Worm (Caenorhabditis elegans) whole organism, L1 larva: ENCODE data around the gene snb-2.

Source experiments
- C04F5.9 ChIP-seq: sonication (generic microtip); optimal IDR thresholded peaks from 2 replicates; lab custom pipeline; 2016; ENCODE audit warnings: missing genetic modification characterization, missing compliant biosample characterization
- C34B4.2 ChIP-seq: sonication (generic microtip); optimal IDR thresholded peaks from 2 replicates; lab custom pipeline; 2017; ENCODE audit warnings: mild to moderate bottlenecking, missing genetic modification characterization, missing compliant biosample characterization
- Y116A8C.19 ChIP-seq: sonication (generic microtip); optimal IDR thresholded peaks from 2 replicates; lab custom pipeline; 2016; ENCODE audit warnings: missing compliant biosample characterization, missing genetic modification characterization, borderline replicate concordance
- ama-1 ChIP-seq: fragments of 150-350 bp; optimal IDR thresholded peaks from 2 replicates; lab custom pipeline; 2014
- ceh-63 ChIP-seq: fragments of 200-800 bp; sonication (Bioruptor generic); optimal IDR thresholded peaks from 2 replicates; lab custom pipeline; 2018; ENCODE audit warnings: mild to moderate bottlenecking, missing genetic modification characterization, missing compliant biosample characterization
- ceh-88 ChIP-seq: fragments of 200-800 bp; sonication (Bioruptor generic); IDR thresholded peaks from 2 replicates; pipeline ENCODE4 v1.3.6; 2022; ENCODE audit warnings: missing genetic modification characterization, missing compliant biosample characterization
- ceh-90 ChIP-seq: sonication (generic microtip); optimal IDR thresholded peaks from 2 replicates; lab custom pipeline; 2016; ENCODE audit warnings: missing genetic modification characterization, missing compliant biosample characterization
- ces-1 ChIP-seq: fragments of 150-350 bp; optimal IDR thresholded peaks from 2 replicates; lab custom pipeline; 2014; ENCODE audit warnings: missing biosample characterization, missing genetic modification reagents, missing genetic modification characterization
- dpl-1 ChIP-seq, 3 experiments: fragments of 150-350 bp in 2 of 3; sonication (generic microtip) in 1 of 3; optimal IDR thresholded peaks; 2 replicates each; lab custom pipeline; 2014 to 2017; ENCODE audit warnings: missing biosample characterization in 3 of 3, missing genetic modification characterization in 3 of 3, missing genetic modification reagents in 3 of 3
- dsc-1 ChIP-seq: sonication (generic microtip); optimal IDR thresholded peaks from 2 replicates; lab custom pipeline; 2016; ENCODE audit warnings: mild to moderate bottlenecking, missing genetic modification characterization, missing compliant biosample characterization
- efl-1 ChIP-seq, 4 experiments: fragments of 150-350 bp; optimal IDR thresholded peaks in 3 of 4; peaks in 1 of 4; 1 replicate in 1 of 4; 2 replicates in 3 of 4; lab custom pipeline; 2014; ENCODE audit warnings: missing biosample characterization in 2 of 4, missing genetic modification characterization in 2 of 4, missing genetic modification reagents in 2 of 4
- fkh-10 ChIP-seq: sonication (generic microtip); optimal IDR thresholded peaks from 2 replicates; lab custom pipeline; 2017; ENCODE audit warnings: missing biosample characterization, missing genetic modification reagents, missing genetic modification characterization
- hpl-2 ChIP-seq: fragments of 150-350 bp; optimal IDR thresholded peaks from 2 replicates; lab custom pipeline; 2014; ENCODE audit warnings: missing biosample characterization, missing genetic modification reagents, missing genetic modification characterization
- lin-14 ChIP-seq: fragments of 200-800 bp; sonication (Bioruptor generic); optimal IDR thresholded peaks from 2 replicates; lab custom pipeline; 2018; ENCODE audit warnings: mild to moderate bottlenecking, missing genetic modification characterization, moderate library complexity, missing compliant biosample characterization
- lin-39 ChIP-seq: fragments of 150-350 bp; optimal IDR thresholded peaks from 2 replicates; lab custom pipeline; 2014; ENCODE audit warnings: missing biosample characterization, missing genetic modification reagents, missing genetic modification characterization
- lsy-2 ChIP-seq, 2 experiments: fragments of 150-350 bp; optimal IDR thresholded peaks; 2 replicates each; lab custom pipeline; 2014; ENCODE audit warnings: missing biosample characterization in 2 of 2, missing genetic modification characterization in 2 of 2
- mab-9 ChIP-seq: fragments of 200-800 bp; sonication (Bioruptor generic); IDR thresholded peaks from 2 replicates; pipeline ENCODE4 v1.3.6; 2022; ENCODE audit warnings: missing genetic modification reagents, missing genetic modification characterization, missing compliant biosample characterization
- mdl-1 ChIP-seq, 2 experiments: fragments of 150-350 bp; optimal IDR thresholded peaks; 2 replicates each; lab custom pipeline; 2014 to 2017; ENCODE audit warnings: missing biosample characterization in 2 of 2, missing genetic modification characterization in 2 of 2, inconsistent platforms in 1 of 2
- mef-2 ChIP-seq: fragments of 150-350 bp; optimal IDR thresholded peaks from 2 replicates; lab custom pipeline; 2014; ENCODE audit warnings: missing biosample characterization, missing genetic modification characterization
- mep-1 ChIP-seq: fragments of 150-350 bp; optimal IDR thresholded peaks from 2 replicates; lab custom pipeline; 2014; ENCODE audit warnings: missing biosample characterization, missing genetic modification characterization
- nhr-12 ChIP-seq: sonication (generic microtip); optimal IDR thresholded peaks from 2 replicates; lab custom pipeline; 2017; ENCODE audit warnings: missing biosample characterization, missing genetic modification characterization
- nhr-20 ChIP-seq: sonication (generic microtip); optimal IDR thresholded peaks from 2 replicates; lab custom pipeline; 2016; ENCODE audit warnings: mild to moderate bottlenecking, missing genetic modification characterization, missing compliant biosample characterization
- nhr-28 ChIP-seq: fragments of 150-350 bp; optimal IDR thresholded peaks from 2 replicates; lab custom pipeline; 2014; ENCODE audit warnings: missing biosample characterization, missing genetic modification characterization
- nhr-71 ChIP-seq: sonication (generic microtip); optimal IDR thresholded peaks from 2 replicates; lab custom pipeline; 2016; ENCODE audit warnings: mild to moderate bottlenecking, missing genetic modification characterization, moderate library complexity, missing compliant biosample characterization
- nhr-90 ChIP-seq: sonication (generic microtip); optimal IDR thresholded peaks from 2 replicates; lab custom pipeline; 2016; ENCODE audit warnings: mild to moderate bottlenecking, missing genetic modification characterization, missing compliant biosample characterization; ENCODE audit not compliant: poor library complexity
- pqm-1 ChIP-seq: sonication (generic microtip); optimal IDR thresholded peaks from 3 replicates; lab custom pipeline; 2017; ENCODE audit warnings: missing biosample characterization, missing genetic modification characterization
- rnt-1 ChIP-seq: sonication (generic microtip); optimal IDR thresholded peaks from 2 replicates; lab custom pipeline; 2016; ENCODE audit warnings: mild to moderate bottlenecking, missing genetic modification characterization, moderate library complexity, missing compliant biosample characterization
- snpc-4 ChIP-seq: fragments of 150-350 bp; optimal IDR thresholded peaks from 2 replicates; lab custom pipeline; 2014; ENCODE audit warnings: missing biosample characterization, missing genetic modification characterization
- sup-37 ChIP-seq: fragments of 200-800 bp; sonication (Bioruptor generic); optimal IDR thresholded peaks from 2 replicates; lab custom pipeline; 2018; ENCODE audit warnings: mild to moderate bottlenecking, missing genetic modification characterization, missing compliant biosample characterization
- swsn-7 ChIP-seq: sonication (generic microtip); optimal IDR thresholded peaks from 2 replicates; lab custom pipeline; 2016; ENCODE audit warnings: missing genetic modification characterization, missing compliant biosample characterization
- tlp-1 ChIP-seq: fragments of 150-350 bp; optimal IDR thresholded peaks from 2 replicates; lab custom pipeline; 2014; ENCODE audit warnings: missing biosample characterization, missing genetic modification characterization
- unc-130 ChIP-seq: fragments of 150-350 bp; optimal IDR thresholded peaks from 2 replicates; lab custom pipeline; 2017; ENCODE audit warnings: missing biosample characterization, missing genetic modification characterization, inconsistent platforms
- unc-30 ChIP-seq: sonication (generic microtip); optimal IDR thresholded peaks from 2 replicates; lab custom pipeline; 2017; ENCODE audit warnings: missing biosample characterization, missing genetic modification characterization
- vab-15 ChIP-seq: sonication (generic microtip); optimal IDR thresholded peaks from 2 replicates; lab custom pipeline; 2017; ENCODE audit warnings: missing genotype, mild to moderate bottlenecking, missing genetic modification characterization, missing compliant biosample characterization
- zip-4 ChIP-seq: fragments of 200-800 bp; sonication (Bioruptor generic); optimal IDR thresholded peaks from 2 replicates; lab custom pipeline; 2018; ENCODE audit warnings: mild to moderate bottlenecking, missing genetic modification characterization, moderate library complexity, missing compliant biosample characterization

Gene snb-2

ce11 chrV:12317894-12318553, 27.7 kb downstream of the snb-2 start, which contains the start of the genes R04F11.5 and R04F11.2 (continued):
- peak; percentile 76 for TF ChIP-seq nhr-20 (tag; lab: Kevin White, UChicago)
- peak; percentile 84 for TF ChIP-seq nhr-71
- TF ChIP-seq mdl-1 (tag; optimal IDR thresholded peaks at IDR 0.05; lab: Kevin White, UChicago): peak in 1 of 2 experiments; percentile 25
- peak; percentile 68 for TF ChIP-seq rnt-1 (tag; lab: Kevin White, UChicago)
- no peak for TF ChIP-seq nhr-28 (tag; lab: Kevin White, UChicago)
- TF ChIP-seq snpc-4 (tag; lab: Kevin White, UChicago): peak; percentile 74

DNA sequence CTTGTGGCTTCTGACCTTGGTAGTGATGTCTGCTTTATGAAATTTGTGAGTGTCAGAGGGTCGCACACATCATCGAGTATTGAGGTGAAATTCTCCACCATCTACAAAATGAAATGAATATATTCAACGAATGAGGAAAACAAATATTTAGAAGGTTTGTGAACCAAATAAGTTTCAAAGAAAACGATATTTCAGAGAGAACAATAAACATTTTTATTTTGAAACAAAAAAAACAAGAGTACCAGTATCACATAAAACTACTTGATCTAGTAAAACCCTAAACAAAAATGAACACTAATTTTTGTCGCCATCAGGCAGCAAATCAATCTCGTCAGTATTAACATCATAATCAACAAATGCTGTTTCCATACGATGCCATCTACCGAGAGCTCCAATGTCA, 28.6 kb downstream of the snb-2 start, which contains the start of gene R04F11.3:
TSS of gene R04F11.3 (minus strand) at position 101 of the 400 bp plus-strand sequence.
- no peak for TF ChIP-seq ceh-63 (GFP tag; lab: Kevin White, UChicago)
- no peak for TF ChIP-seq lin-39 (tag; lab: Kevin White, UChicago)
- TF ChIP-seq nhr-71: no peak
- no peak for TF ChIP-seq tlp-1
- TF ChIP-seq unc-30 (tag; lab: Kevin White, UChicago): no peak
- TF ChIP-seq ceh-88 (GFP tag; lab: Robert Waterston, UW): no peak
- no peak for TF ChIP-seq ceh-90 (tag; lab: Kevin White, UChicago)
- no peak for TF ChIP-seq swsn-7 (tag; lab: Kevin White, UChicago)
- TF ChIP-seq lsy-2 (tag; optimal IDR thresholded peaks at IDR 0.05; lab: Kevin White, UChicago): no peak
- TF ChIP-seq dpl-1 (GFP tag; optimal IDR thresholded peaks at IDR 0.05; lab: Kevin White, UChicago): no peak
- no peak for TF ChIP-seq mab-9 (GFP tag; lab: Robert Waterston, UW)
- no peak for TF ChIP-seq efl-1 (optimal IDR thresholded peaks at IDR 0.05; lab: Kevin White, UChicago)
- TF ChIP-seq efl-1 (GFP tag; optimal IDR thresholded peaks at IDR 0.05 in 1 of 2; lab: Kevin White, UChicago): no peak
- TF ChIP-seq nhr-90 (tag; lab: Kevin White, UChicago): no peak
- TF ChIP-seq nhr-28 (tag; lab: Kevin White, UChicago): no peak
- no peak for TF ChIP-seq ces-1
- no peak for TF ChIP-seq mef-2 (tag; lab: Kevin White, UChicago)
- TF ChIP-seq hpl-2: no peak

- no peak for TF ChIP-seq C34B4.2 (tag; lab: Kevin White, UChicago)
- no peak for TF ChIP-seq lin-14 (GFP tag; lab: Kevin White, UChicago)
- TF ChIP-seq mdl-1 (tag; optimal IDR thresholded peaks at IDR 0.05; lab: Kevin White, UChicago): no peak
- no peak for TF ChIP-seq zip-4 (GFP tag; lab: Kevin White, UChicago)
- TF ChIP-seq C04F5.9 (tag; lab: Kevin White, UChicago): no peak
- no peak for TF ChIP-seq Y116A8C.19
- no peak for TF ChIP-seq vab-15
- TF ChIP-seq nhr-71: no peak
- no peak for TF ChIP-seq ama-1 (lab: Kevin White, UChicago)
- TF ChIP-seq unc-130 (tag; lab: Kevin White, UChicago): no peak
- TF ChIP-seq nhr-12: no peak
- no peak for TF ChIP-seq dsc-1 (tag; lab: Kevin White, UChicago)
- no peak for TF ChIP-seq sup-37 (GFP tag; lab: Kevin White, UChicago)
- no peak for TF ChIP-seq pqm-1 (tag; lab: Kevin White, UChicago)
- TF ChIP-seq nhr-90 (tag; lab: Kevin White, UChicago): no peak
Measured at ce11 chrV:12316076-12316475, 29.6 kb downstream of the snb-2 start.

- TF ChIP-seq fkh-10 (GFP tag; lab: Kevin White, UChicago) (peak; percentile 44), mef-2 (tag; lab: Kevin White, UChicago) (no peak), lsy-2 (tag; optimal IDR thresholded peaks at IDR 0.05; lab: Kevin White, UChicago) (peak in 1 of 2 experiments; percentile 33), mep-1 (tag; lab: Kevin White, UChicago) (no peak), rnt-1 (tag; lab: Kevin White, UChicago) (no peak), lin-14 (GFP tag; lab: Kevin White, UChicago) (peak; percentile 75)
Measured at ce11 chrV:12314413-12314812, 31.3 kb downstream of the snb-2 start.
